Worm (Caenorhabditis elegans): ENCODE results near the gene mec-3.

mec-3 gene

DNA sequence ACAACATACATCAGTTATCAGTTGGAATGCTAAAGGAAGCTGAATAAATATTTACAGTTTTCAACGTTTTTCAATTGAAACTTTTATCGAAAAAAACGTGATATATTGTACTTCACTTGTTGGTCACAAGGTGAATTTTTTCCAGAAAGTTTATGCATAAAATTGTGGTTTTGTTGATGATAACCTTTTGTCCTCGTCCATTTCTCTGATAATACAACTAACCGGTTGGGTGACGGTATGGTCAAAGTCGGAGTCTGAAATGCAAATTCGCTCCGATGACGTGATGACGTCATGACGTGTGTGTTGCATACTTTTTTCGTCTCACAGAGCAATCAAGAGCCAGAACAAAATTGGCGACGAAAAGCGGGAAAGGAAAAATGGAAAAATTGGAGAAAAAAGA, 49.8 kb upstream of the mec-3 start (continued):
- TF ChIP-seq ZK337.2 (GFP tag; IDR thresholded peaks at IDR 0.05) (no peak), gei-8 (GFP tag; optimal IDR thresholded peaks at IDR 0.05) (no peak)

DNA sequence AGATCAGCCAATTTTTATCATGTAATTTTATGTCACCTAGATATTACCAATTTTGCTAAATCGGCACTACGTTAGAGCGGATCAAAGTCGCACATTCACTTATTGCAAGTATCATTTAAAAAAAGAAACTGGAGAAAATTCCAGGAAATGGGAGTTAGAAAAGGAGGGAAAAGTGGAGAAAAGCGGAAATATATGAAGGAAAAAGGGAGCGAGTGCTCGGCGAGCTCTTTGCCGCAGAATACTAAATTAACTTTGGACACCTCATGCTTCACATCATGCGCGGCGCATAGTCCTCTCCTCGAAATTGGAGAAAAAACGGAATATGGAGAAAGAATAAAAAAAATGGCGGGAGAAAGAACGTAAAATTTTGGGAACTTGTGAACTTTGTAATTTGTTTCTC, 45.9 kb upstream of the mec-3 start:
- TF ChIP-seq F26F4.8 (GFP tag; conservative IDR thresholded peaks at IDR 0.05) (no peak), daf-8 (GFP tag; IDR thresholded peaks at IDR 0.05) (no peak), lin-29 (GFP tag; IDR thresholded peaks at IDR 0.05) (no peak), F37D6.2 (tag; optimal IDR thresholded peaks at IDR 0.05) (peak; percentile 11), dmd-6 (GFP tag; IDR thresholded peaks at IDR 0.05) (peak; percentile 10; the same call in 1 of the 2 replicates), ces-1 (GFP tag; optimal IDR thresholded peaks at IDR 0.05) (peak; percentile 65), aha-1 (tag) (peak; percentile 74), fkh-10 (GFP tag; optimal IDR thresholded peaks at IDR 0.05) (peak; percentile 83), hlh-30 (tag; optimal IDR thresholded peaks at IDR 0.05; ENCODE audit: insufficient read depth) (peak; percentile 7), mep-1 (tag; optimal IDR thresholded peaks at IDR 0.05) (peak; percentile 13), ctbp-1 (GFP tag; IDR thresholded peaks at IDR 0.05) (peak; percentile 57), ztf-7 (tag; optimal IDR thresholded peaks at IDR 0.05) (no peak), nhr-102 (tag; optimal IDR thresholded peaks at IDR 0.05) (no peak), nhr-28 (tag; optimal IDR thresholded peaks at IDR 0.05) (no peak), nhr-48 (tag; optimal IDR thresholded peaks at IDR 0.05) (no peak), ztf-11 (tag; optimal IDR thresholded peaks at IDR 0.05) (no peak), cey-2 (tag; optimal IDR thresholded peaks at IDR 0.05; ENCODE audit: borderline replicate concordance, insufficient read depth) (no peak), gei-8 (GFP tag; optimal IDR thresholded peaks at IDR 0.05) (no peak), lsy-2 (tag; optimal IDR thresholded peaks at IDR 0.05) (peak in 1 of 2 experiments; percentile 44)

DNA sequence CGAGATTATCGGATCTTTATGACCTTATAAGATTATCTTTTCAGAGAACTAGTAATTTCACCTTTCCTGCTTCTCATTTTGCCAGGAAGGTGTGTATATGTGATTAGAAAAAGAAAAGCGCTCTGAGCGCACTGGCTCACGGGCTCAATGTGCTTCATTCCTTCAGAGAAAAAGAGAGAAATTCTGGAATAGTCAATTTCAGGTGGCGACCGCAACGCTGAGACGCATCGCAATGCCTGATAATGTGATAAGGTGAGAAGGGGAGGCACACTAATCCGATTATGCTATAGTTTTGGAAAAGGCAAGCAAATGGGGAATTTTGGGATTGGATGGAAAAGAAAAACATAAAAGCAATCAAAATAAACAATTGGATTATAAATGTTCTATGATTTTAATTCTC, 44.3 kb upstream of the mec-3 start:
- TF ChIP-seq egl-43 (GFP tag; IDR thresholded peaks at IDR 0.05) = 0 out of 2 replicates have a peak, but pooled peaks have one; percentile 40
- peak; percentile 31 for TF ChIP-seq nhr-28 (tag; optimal IDR thresholded peaks at IDR 0.05)
- peak; percentile 8 for TF ChIP-seq pqm-1 (tag; optimal IDR thresholded peaks at IDR 0.05)
- no peak for TF ChIP-seq Y75B8A.6 (GFP tag; IDR thresholded peaks at IDR 0.05)
- TF ChIP-seq dmd-6 (GFP tag; IDR thresholded peaks at IDR 0.05) = peak; percentile 21
- TF ChIP-seq set-16 (GFP tag; IDR thresholded peaks at IDR 0.05) = no peak
- peak; percentile 87 for TF ChIP-seq aha-1 (tag)
- no peak for TF ChIP-seq R02D3.7 (tag; optimal IDR thresholded peaks at IDR 0.05)
- peak; percentile 48 for TF ChIP-seq hlh-11 (tag; optimal IDR thresholded peaks at IDR 0.05)
- TF ChIP-seq lin-29 (GFP tag; IDR thresholded peaks at IDR 0.05) = no peak

DNA sequence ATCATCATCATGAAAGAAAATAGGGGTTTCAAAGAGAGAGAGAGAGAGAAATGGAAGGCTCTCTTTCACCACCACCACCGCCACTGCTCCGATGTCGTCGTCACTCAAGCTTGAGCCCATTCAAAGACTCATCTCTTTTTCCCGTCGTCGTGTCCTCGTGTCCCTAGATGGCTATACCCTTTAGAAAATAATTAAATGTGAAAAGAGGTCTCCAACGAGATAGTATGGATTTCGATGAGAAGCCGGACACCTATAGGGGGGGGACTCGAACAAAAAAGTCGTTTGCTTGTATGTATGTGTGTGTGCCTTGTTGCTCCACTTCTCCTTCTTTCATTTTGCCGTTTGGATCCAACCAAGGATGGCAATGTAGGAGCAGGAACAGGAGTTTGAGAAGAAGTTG, 43.3 kb upstream of the mec-3 start:
- peak in 1 of 2 experiments; percentile 29 for TF ChIP-seq lsy-2 (tag; optimal IDR thresholded peaks at IDR 0.05)
- peak; percentile 23 for TF ChIP-seq mep-1 (tag; optimal IDR thresholded peaks at IDR 0.05)
- no peak for TF ChIP-seq daf-8 (GFP tag; IDR thresholded peaks at IDR 0.05)
- TF ChIP-seq F10B5.3 (tag; optimal IDR thresholded peaks at IDR 0.05) = no peak
- peak; percentile 19; the same call in 1 of the 2 replicates for TF ChIP-seq ctbp-1 (GFP tag; IDR thresholded peaks at IDR 0.05)
- TF ChIP-seq aha-1 (tag) = peak; percentile 19
- peak in 1 of 2 experiments; percentile 54 for TF ChIP-seq unc-62 (GFP tag; optimal IDR thresholded peaks at IDR 0.05 in 1 of 2)
- TF ChIP-seq unc-62 (tag; optimal IDR thresholded peaks at IDR 0.05) = no peak

DNA sequence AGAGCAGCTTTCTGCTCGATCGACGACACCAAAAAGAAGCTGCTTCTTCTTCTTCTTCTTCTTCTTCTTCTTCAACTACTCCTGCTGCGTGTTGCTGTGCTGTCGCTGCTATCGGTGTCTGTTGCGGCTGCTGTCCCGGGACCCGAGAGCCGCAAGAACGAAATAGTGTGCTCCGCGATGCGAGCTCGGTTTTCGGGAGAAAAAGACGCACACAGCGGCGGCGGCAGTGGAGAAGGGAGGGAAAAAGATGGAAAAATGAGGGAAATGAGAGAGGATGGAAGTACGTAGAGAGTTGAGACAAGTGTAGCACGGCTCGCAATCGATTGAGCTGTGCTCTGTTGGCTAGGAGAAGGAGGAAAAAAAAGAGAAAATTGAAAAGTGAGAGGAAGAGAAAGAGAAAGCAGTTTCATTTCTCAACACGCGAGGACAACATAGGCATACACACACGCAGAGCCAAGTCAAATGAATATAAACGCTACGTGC, 42.1 kb upstream of the mec-3 start:
- TF ChIP-seq dmd-6 (GFP tag; IDR thresholded peaks at IDR 0.05) = peak; percentile 41
- TF ChIP-seq daf-8 (GFP tag; IDR thresholded peaks at IDR 0.05) = no peak
- TF ChIP-seq lin-13 (GFP tag; optimal IDR thresholded peaks at IDR 0.05) = peak; percentile 35
- peak; percentile 62 for TF ChIP-seq F37D6.2 (tag; optimal IDR thresholded peaks at IDR 0.05)
- no peak for TF ChIP-seq ces-1 (GFP tag; optimal IDR thresholded peaks at IDR 0.05)
- no peak for TF ChIP-seq cey-2 (tag; optimal IDR thresholded peaks at IDR 0.05; ENCODE audit: borderline replicate concordance, insufficient read depth)
- peak in 1 of 2 experiments; percentile 28 for TF ChIP-seq hif-1 (tag; optimal IDR thresholded peaks at IDR 0.05)
- peak; percentile 41 for TF ChIP-seq hlh-30 (tag; optimal IDR thresholded peaks at IDR 0.05; ENCODE audit: insufficient read depth)
- TF ChIP-seq nhr-28 (tag; optimal IDR thresholded peaks at IDR 0.05) = peak; percentile 7
- peak; percentile 74 for TF ChIP-seq rbr-2 (tag; optimal IDR thresholded peaks at IDR 0.05)
- TF ChIP-seq zag-1 (tag; optimal IDR thresholded peaks at IDR 0.05) = no peak
- peak in 1 of 2 experiments; percentile 59 for TF ChIP-seq daf-16 (GFP tag; optimal IDR thresholded peaks at IDR 0.05)
- peak; percentile 27 for TF ChIP-seq daf-16 (tag; optimal IDR thresholded peaks at IDR 0.05)
- peak; percentile 74 for TF ChIP-seq mep-1 (tag; optimal IDR thresholded peaks at IDR 0.05)
- no peak for TF ChIP-seq nhr-111 (GFP tag; optimal IDR thresholded peaks at IDR 0.05)
- peak; percentile 70 for TF ChIP-seq ceh-28 (tag; optimal IDR thresholded peaks at IDR 0.05)
- TF ChIP-seq pqm-1 (tag; optimal IDR thresholded peaks at IDR 0.05) = peak; percentile 0
- peak; percentile 93 for TF ChIP-seq set-16 (GFP tag; IDR thresholded peaks at IDR 0.05)
- peak; percentile 90 for TF ChIP-seq nhr-11 (tag; optimal IDR thresholded peaks at IDR 0.05)
- TF ChIP-seq lsy-2 (tag; optimal IDR thresholded peaks at IDR 0.05) = peak; percentile 17 to 37
- TF ChIP-seq dpl-1 (GFP tag; optimal IDR thresholded peaks at IDR 0.05) = no peak
- TF ChIP-seq egl-43 (GFP tag; IDR thresholded peaks at IDR 0.05) = peak; percentile 79
- TF ChIP-seq tra-1 (GFP tag; IDR thresholded peaks at IDR 0.05) = 0 out of 2 replicates have a peak, but pooled peaks have one; percentile 14
- TF ChIP-seq mdl-1 (tag; optimal IDR thresholded peaks at IDR 0.05) = peak; percentile 32 to 54
